Worm (Caenorhabditis elegans) whole organism, mixed stage, embryonic: ENCODE measurements around the gene dnj-25.

Source experiments
- M03D4.4 ChIP-seq: sonication (generic microtip); optimal IDR thresholded peaks from 2 replicates; lab custom pipeline; 2017; ENCODE audit warnings: mild to moderate bottlenecking, missing genetic modification characterization, missing compliant biosample characterization
- blmp-1 ChIP-seq: fragments of 150-350 bp; optimal IDR thresholded peaks from 2 replicates; lab custom pipeline; 2014; ENCODE audit warnings: missing biosample characterization, missing genetic modification characterization
- ceh-39 ChIP-seq: fragments of 150-350 bp; optimal IDR thresholded peaks from 2 replicates; lab custom pipeline; 2014; ENCODE audit warnings: missing biosample characterization, missing genetic modification characterization
- ceh-43 ChIP-seq: fragments of 200-800 bp; sonication (Bioruptor generic); optimal IDR thresholded peaks from 2 replicates; lab custom pipeline; 2018; ENCODE audit warnings: mild to moderate bottlenecking, missing genetic modification characterization, moderate library complexity, missing compliant biosample characterization
- ceh-83 ChIP-seq: fragments of 200-800 bp; sonication (Bioruptor generic); optimal IDR thresholded peaks from 2 replicates; lab custom pipeline; 2018; ENCODE audit warnings: mild to moderate bottlenecking, missing genetic modification characterization, missing compliant biosample characterization
- ces-1 ChIP-seq: fragments of 150-350 bp; optimal IDR thresholded peaks from 2 replicates; lab custom pipeline; 2014; ENCODE audit warnings: missing biosample characterization, missing genetic modification reagents, missing genetic modification characterization
- cnd-1 ChIP-seq: fragments of 200-800 bp; sonication (Bioruptor generic); optimal IDR thresholded peaks from 2 replicates; lab custom pipeline; 2018; ENCODE audit warnings: mild to moderate bottlenecking, missing genetic modification characterization, missing compliant biosample characterization
- elt-1 ChIP-seq: sonication (generic microtip); optimal IDR thresholded peaks from 2 replicates; lab custom pipeline; 2017; ENCODE audit warnings: missing genetic modification characterization, mild to moderate bottlenecking, missing compliant biosample characterization, antibody characterized with exemption, moderate library complexity, borderline replicate concordance; ENCODE audit not compliant: insufficient read depth
- elt-3 ChIP-seq: fragments of 150-350 bp; optimal IDR thresholded peaks from 2 replicates; lab custom pipeline; 2014; ENCODE audit warnings: missing biosample characterization, missing genetic modification characterization
- ham-2 ChIP-seq: fragments of 200-800 bp; sonication (Bioruptor generic); optimal IDR thresholded peaks from 2 replicates; lab custom pipeline; 2018; ENCODE audit warnings: mild to moderate bottlenecking, missing genetic modification characterization, missing compliant biosample characterization
- hlh-1 ChIP-seq: fragments of 150-350 bp; optimal IDR thresholded peaks from 2 replicates; lab custom pipeline; 2014; ENCODE audit warnings: missing biosample characterization, missing genetic modification reagents, missing genetic modification characterization
- lin-13 ChIP-seq: fragments of 150-350 bp; optimal IDR thresholded peaks from 2 replicates; lab custom pipeline; 2014; ENCODE audit warnings: missing biosample characterization, missing genetic modification characterization
- lin-32 ChIP-seq: fragments of 200-800 bp; sonication (Bioruptor generic); optimal IDR thresholded peaks from 2 replicates; lab custom pipeline; 2018; ENCODE audit warnings: mild to moderate bottlenecking, missing genetic modification characterization, missing compliant biosample characterization
- lsy-2 ChIP-seq: fragments of 150-350 bp; optimal IDR thresholded peaks from 2 replicates; lab custom pipeline; 2014; ENCODE audit warnings: missing biosample characterization, missing genetic modification characterization
- mab-5 ChIP-seq: fragments of 150-350 bp; optimal IDR thresholded peaks from 2 replicates; lab custom pipeline; 2014; ENCODE audit warnings: missing biosample characterization, missing genetic modification characterization
- mep-1 ChIP-seq: fragments of 150-350 bp; optimal IDR thresholded peaks from 2 replicates; lab custom pipeline; 2017; ENCODE audit warnings: missing biosample characterization, missing genetic modification reagents, missing genetic modification characterization, inconsistent platforms
- mls-2 ChIP-seq: sonication (generic microtip); optimal IDR thresholded peaks from 2 replicates; lab custom pipeline; 2016; ENCODE audit warnings: mild to moderate bottlenecking, missing genetic modification characterization, moderate library complexity, missing compliant biosample characterization
- nhr-12 ChIP-seq: fragments of 150-350 bp; optimal IDR thresholded peaks from 2 replicates; lab custom pipeline; 2014; ENCODE audit warnings: missing biosample characterization, missing genetic modification characterization
- nhr-2 ChIP-seq: fragments of 150-350 bp; optimal IDR thresholded peaks from 2 replicates; lab custom pipeline; 2014; ENCODE audit warnings: missing biosample characterization, missing genetic modification characterization
- nhr-237 ChIP-seq: fragments of 150-350 bp; optimal IDR thresholded peaks from 2 replicates; lab custom pipeline; 2014; ENCODE audit warnings: missing biosample characterization, missing genetic modification characterization
- nhr-76 ChIP-seq: sonication (generic microtip); optimal IDR thresholded peaks from 2 replicates; lab custom pipeline; 2017; ENCODE audit warnings: missing biosample characterization, missing genetic modification characterization
- pha-4 ChIP-seq: fragments of 150-350 bp; optimal IDR thresholded peaks from 2 replicates; lab custom pipeline; 2018; ENCODE audit warnings: missing biosample characterization, missing genetic modification reagents, missing genetic modification characterization
- sem-2 ChIP-seq: fragments of 200-800 bp; sonication (Bioruptor generic); optimal IDR thresholded peaks from 2 replicates; lab custom pipeline; 2018; ENCODE audit warnings: mild to moderate bottlenecking, missing genetic modification characterization, missing compliant biosample characterization
- snpc-4 ChIP-seq: fragments of 150-350 bp; optimal IDR thresholded peaks from 2 replicates; lab custom pipeline; 2014; ENCODE audit warnings: missing biosample characterization, missing genetic modification characterization
- sptf-1 ChIP-seq: sonication (generic microtip); optimal IDR thresholded peaks from 2 replicates; lab custom pipeline; 2017; ENCODE audit warnings: mild to moderate bottlenecking, missing genetic modification characterization, moderate library complexity, missing compliant biosample characterization
- tbx-8 ChIP-seq: fragments of 200-800 bp; sonication (Bioruptor generic); optimal IDR thresholded peaks from 2 replicates; lab custom pipeline; 2018; ENCODE audit warnings: mild to moderate bottlenecking, missing genetic modification characterization, moderate library complexity, missing compliant biosample characterization
- unc-120 ChIP-seq: sonication (generic microtip); optimal IDR thresholded peaks from 2 replicates; lab custom pipeline; 2017; ENCODE audit warnings: missing genetic modification characterization, missing compliant biosample characterization; ENCODE audit not compliant: poor library complexity, severe bottlenecking
- unc-39 ChIP-seq: fragments of 150-350 bp; optimal IDR thresholded peaks from 2 replicates; lab custom pipeline; 2014; ENCODE audit warnings: missing biosample characterization, missing genetic modification characterization
- unc-62 ChIP-seq: fragments of 150-350 bp; optimal IDR thresholded peaks from 2 replicates; lab custom pipeline; 2014; ENCODE audit warnings: missing biosample characterization, missing genetic modification reagents, missing genetic modification characterization
- zip-8 ChIP-seq: fragments of 150-350 bp; optimal IDR thresholded peaks from 2 replicates; lab custom pipeline; 2014; ENCODE audit warnings: missing biosample characterization, missing genetic modification characterization
- ztf-11 ChIP-seq: fragments of 150-350 bp; optimal IDR thresholded peaks from 2 replicates; lab custom pipeline; 2014; ENCODE audit warnings: missing biosample characterization, missing genetic modification characterization

The dnj-25 gene

DNA sequence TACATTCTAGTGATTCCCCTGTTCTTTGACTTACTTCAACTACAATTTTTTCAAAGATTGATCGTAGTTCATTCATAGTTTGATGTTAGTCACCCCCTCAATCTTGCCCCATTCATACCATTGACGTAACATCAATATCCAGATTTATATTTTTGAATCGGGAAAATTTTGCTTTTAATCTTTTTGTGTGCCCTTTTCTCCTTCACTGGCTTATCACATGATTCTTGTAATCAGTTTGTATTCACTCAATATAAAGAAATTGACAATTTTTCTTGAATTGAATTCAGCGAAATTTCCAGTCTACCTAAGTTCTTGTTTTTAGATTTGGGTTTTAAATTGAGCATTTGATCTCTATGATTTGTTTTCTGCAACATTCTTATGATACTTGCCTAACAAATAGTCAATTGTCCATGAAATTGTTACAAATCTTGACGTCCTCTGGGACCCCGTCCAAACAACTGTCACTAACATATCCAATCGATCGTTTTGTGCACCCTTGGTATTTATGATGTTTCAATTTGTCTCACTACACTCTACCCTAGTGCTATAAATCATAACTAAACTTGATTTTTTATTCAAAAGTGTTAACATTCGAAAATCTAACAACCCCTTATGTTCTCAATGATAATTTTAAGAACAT lies 35.7 kb upstream of the dnj-25 start:
- peak; percentile 54 for TF ChIP-seq unc-62 (GFP tag; lab: Kevin White, UChicago)
- no peak for TF ChIP-seq blmp-1
- TF ChIP-seq hlh-1 (tag; lab: Kevin White, UChicago): peak; percentile 82
- TF ChIP-seq, all 35 proteins: peak for 2

ce11 chrV:20778886-20779285 lies 34.7 kb upstream of the dnj-25 start:
- peak; percentile 15 for TF ChIP-seq elt-1 (tag; lab: Kevin White, UChicago)
- TF ChIP-seq lsy-2 (tag; lab: Kevin White, UChicago): no peak

ce11 chrV:20778257-20778697 lies 34.1 kb upstream of the dnj-25 start:
- no peak for TF ChIP-seq ztf-11
- no peak for TF ChIP-seq elt-1 (tag; lab: Kevin White, UChicago)
- TF ChIP-seq elt-3 (tag; lab: Kevin White, UChicago): peak; percentile 21
- peak; percentile 48 for TF ChIP-seq lin-13 (tag; lab: Kevin White, UChicago)
- TF ChIP-seq nhr-76: no peak
- TF ChIP-seq nhr-237: peak; percentile 88
- no peak for TF ChIP-seq mls-2 (tag; lab: Kevin White, UChicago)
- peak; percentile 80 for TF ChIP-seq hlh-1 (tag; lab: Kevin White, UChicago)
- TF ChIP-seq pha-4 (tag; lab: Kevin White, UChicago): no peak
- peak; percentile 28 for TF ChIP-seq ceh-39 (tag; lab: Kevin White, UChicago)
- TF ChIP-seq blmp-1: no peak
- peak; percentile 94 for TF ChIP-seq unc-62 (GFP tag; lab: Kevin White, UChicago)
- TF ChIP-seq mep-1 (tag; lab: Kevin White, UChicago): peak; percentile 87
- TF ChIP-seq lin-32 (GFP tag; lab: Kevin White, UChicago): no peak
- peak; percentile 88 for TF ChIP-seq unc-120 (tag; lab: Kevin White, UChicago)
- peak; percentile 86 for TF ChIP-seq nhr-2
- TF ChIP-seq lsy-2 (tag; lab: Kevin White, UChicago): peak; percentile 58
- no peak for TF ChIP-seq cnd-1 (tag; lab: Kevin White, UChicago)
- peak; percentile 52 for TF ChIP-seq sptf-1 (tag; lab: Kevin White, UChicago)
- TF ChIP-seq nhr-12: no peak
- TF ChIP-seq zip-8 (tag; lab: Kevin White, UChicago): no peak
- TF ChIP-seq ceh-83 (GFP tag; lab: Kevin White, UChicago): no peak
- TF ChIP-seq ces-1 (GFP tag; lab: Kevin White, UChicago): peak; percentile 95
- TF ChIP-seq mab-5 (tag; lab: Kevin White, UChicago): peak; percentile 27

- TF ChIP-seq mab-5 (tag; lab: Kevin White, UChicago): no peak
- TF ChIP-seq ztf-11: no peak
- no peak for TF ChIP-seq snpc-4 (tag; lab: Kevin White, UChicago)
- TF ChIP-seq mep-1 (tag; lab: Kevin White, UChicago): no peak
- TF ChIP-seq tbx-8 (GFP tag; lab: Kevin White, UChicago): no peak
- TF ChIP-seq sptf-1 (tag; lab: Kevin White, UChicago): no peak
- no peak for TF ChIP-seq blmp-1
- no peak for TF ChIP-seq pha-4 (tag; lab: Kevin White, UChicago)
- no peak for TF ChIP-seq sem-2 (GFP tag; lab: Kevin White, UChicago)
- TF ChIP-seq elt-3 (tag; lab: Kevin White, UChicago): no peak
- TF ChIP-seq nhr-76: no peak
- no peak for TF ChIP-seq lin-32 (GFP tag; lab: Kevin White, UChicago)
- no peak for TF ChIP-seq mls-2 (tag; lab: Kevin White, UChicago)
- TF ChIP-seq unc-39 (tag; lab: Kevin White, UChicago): no peak
- TF ChIP-seq ceh-83 (GFP tag; lab: Kevin White, UChicago): no peak
- TF ChIP-seq, all 35 proteins: peak for 0
Measured at ce11 chrV:20776761-20777160, 32.6 kb upstream of the dnj-25 start.

ce11 chrV:20775269-20775668 lies 31.1 kb upstream of the dnj-25 start, which contains the start of gene F38A6.4:
TSS of gene F38A6.4 (minus strand) at chrV:20775369.
- TF ChIP-seq blmp-1 (no peak), mep-1 (tag; lab: Kevin White, UChicago) (no peak), elt-3 (tag; lab: Kevin White, UChicago) (no peak)

DNA sequence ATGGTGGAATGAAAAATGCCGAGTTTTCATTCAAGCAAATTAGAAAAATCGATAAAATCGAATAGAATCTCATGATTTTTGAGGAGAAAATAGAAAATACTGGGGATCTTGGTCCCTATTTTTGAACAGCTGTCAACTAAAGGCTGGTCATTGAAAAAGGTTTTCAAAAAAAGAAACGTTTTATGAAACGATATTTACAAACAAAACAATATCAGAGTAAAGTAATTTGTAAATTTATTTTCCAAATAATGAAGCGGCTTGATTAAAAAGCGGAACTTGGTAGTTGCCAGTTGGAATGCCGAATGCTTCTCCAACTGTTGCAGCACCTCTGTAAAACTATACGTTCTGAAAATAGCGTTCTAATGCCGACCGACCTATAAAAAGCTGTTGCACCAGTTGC lies 29.5 kb upstream of the dnj-25 start, which contains the start of gene F38A6.5:
F38A6.5 (minus strand) TSS at position 101 of the 400 bp plus-strand sequence.
- TF ChIP-seq hlh-1 (tag; lab: Kevin White, UChicago): no peak
- no peak for TF ChIP-seq ceh-83 (GFP tag; lab: Kevin White, UChicago)
- no peak for TF ChIP-seq sptf-1 (tag; lab: Kevin White, UChicago)
- TF ChIP-seq unc-39 (tag; lab: Kevin White, UChicago): no peak
- TF ChIP-seq ceh-43 (GFP tag; lab: Kevin White, UChicago): no peak
- no peak for TF ChIP-seq blmp-1
- TF ChIP-seq nhr-2: no peak
- TF ChIP-seq elt-1 (tag; lab: Kevin White, UChicago): no peak
- TF ChIP-seq mls-2 (tag; lab: Kevin White, UChicago): no peak
- no peak for TF ChIP-seq ham-2 (GFP tag; lab: Kevin White, UChicago)
- TF ChIP-seq M03D4.4 (tag; lab: Kevin White, UChicago): no peak
- no peak for TF ChIP-seq sem-2 (GFP tag; lab: Kevin White, UChicago)
- no peak for TF ChIP-seq mab-5 (tag; lab: Kevin White, UChicago)
- TF ChIP-seq lin-32 (GFP tag; lab: Kevin White, UChicago): no peak
- no peak for TF ChIP-seq unc-120 (tag; lab: Kevin White, UChicago)
- TF ChIP-seq mep-1 (tag; lab: Kevin White, UChicago): no peak
- no peak for TF ChIP-seq lin-13 (tag; lab: Kevin White, UChicago)
- TF ChIP-seq snpc-4 (tag; lab: Kevin White, UChicago): no peak
